Fruit fly (Drosophila melanogaster): ENCODE data around the gene CrebA.

The CrebA gene

dm6 chr3L:15508233-15508632 lies 27.0 kb upstream of the CrebA start, which contains the start of gene CG7841 (continued):
- TF ChIP-seq slp2 (GFP tag; optimal IDR thresholded peaks at IDR 0.05) (peak; percentile 92), shn (GFP tag; optimal IDR thresholded peaks at IDR 0.05) (peak; percentile 96), Opbp (GFP tag; IDR thresholded peaks at IDR 0.05; ENCODE audit: partially characterized antibody) (no peak), CG34376 (GFP tag; optimal IDR thresholded peaks at IDR 0.05) (peak; percentile 99), tll (GFP tag; optimal IDR thresholded peaks at IDR 0.05) (peak in 1 of 2 experiments; percentile 5), mld (GFP tag; IDR thresholded peaks at IDR 0.05; ENCODE audit: partially characterized antibody) (no peak), Hr3 (GFP tag; optimal IDR thresholded peaks at IDR 0.05) (peak; percentile 92), Kr (GFP tag; optimal IDR thresholded peaks at IDR 0.05) (peak; percentile 85), Rx (GFP tag; IDR thresholded peaks at IDR 0.05) (no peak; the same call in none of the 2 replicates), CG9215 (GFP tag; IDR thresholded peaks at IDR 0.05) (no peak), Blimp-1 (GFP tag; optimal IDR thresholded peaks at IDR 0.05) (peak; percentile 97), psq (GFP tag; optimal IDR thresholded peaks at IDR 0.05) (peak; percentile 72), Mad (GFP tag; optimal IDR thresholded peaks at IDR 0.05) (peak; percentile 97), Sry-δ (GFP tag; optimal IDR thresholded peaks at IDR 0.05) (peak; percentile 73), h (optimal IDR thresholded peaks at IDR 0.05) (no peak), Usf (GFP tag; optimal IDR thresholded peaks at IDR 0.05) (peak; percentile 93), Dp (GFP tag; optimal IDR thresholded peaks at IDR 0.05) (peak; percentile 87), CG7987 (GFP tag; optimal IDR thresholded peaks at IDR 0.05) (peak; percentile 97), jumu (GFP tag; optimal IDR thresholded peaks at IDR 0.05) (peak; percentile 96), maf-S (GFP tag; optimal IDR thresholded peaks at IDR 0.05) (peak; percentile 94), CG18619 (GFP tag; optimal IDR thresholded peaks at IDR 0.05) (peak; percentile 97), abd-A (tag; optimal IDR thresholded peaks at IDR 0.05) (peak; percentile 95), dysf (GFP tag; IDR thresholded peaks at IDR 0.05) (peak; percentile 96; the same call in 2 of the 3 replicates), bab2 (GFP tag; optimal IDR thresholded peaks at IDR 0.05) (peak; percentile 96), CG17912 (GFP tag; optimal IDR thresholded peaks at IDR 0.05) (peak; percentile 97), lilli (GFP tag; optimal IDR thresholded peaks at IDR 0.05) (peak; percentile 98), CG33213 (GFP tag; optimal IDR thresholded peaks at IDR 0.05) (peak; percentile 97), Neu2 (GFP tag; optimal IDR thresholded peaks at IDR 0.05; ENCODE audit: borderline replicate concordance) (peak; percentile 91), CG17802 (tag; optimal IDR thresholded peaks at IDR 0.05) (peak; percentile 85), usp (GFP tag; optimal IDR thresholded peaks at IDR 0.05) (no peak), HmgD (GFP tag; optimal IDR thresholded peaks at IDR 0.05) (peak; percentile 91), CG11723 (GFP tag; optimal IDR thresholded peaks at IDR 0.05) (peak; percentile 97), ci (GFP tag; IDR thresholded peaks at IDR 0.05) (peak; percentile 99), Doc3 (GFP tag; IDR thresholded peaks at IDR 0.05; ENCODE audit: partially characterized antibody) (no peak), peb (GFP tag; IDR thresholded peaks at IDR 0.05) (peak; percentile 79), CG14860 (GFP tag; IDR thresholded peaks at IDR 0.05; ENCODE audit: partially characterized antibody) (no peak), CG7963 (GFP tag; IDR thresholded peaks at IDR 0.05; ENCODE audit: partially characterized antibody) (no peak), CG6854 (GFP tag; optimal IDR thresholded peaks at IDR 0.05) (peak; percentile 99), CG2129 (GFP tag; IDR thresholded peaks at IDR 0.05; ENCODE audit: partially characterized antibody) (no peak), wor (GFP tag; IDR thresholded peaks at IDR 0.05) (peak; percentile 88), CG8290 (GFP tag; optimal IDR thresholded peaks at IDR 0.05) (peak; percentile 94), CG8290 (tag; optimal IDR thresholded peaks at IDR 0.05) (peak; percentile 94 to 96), slbo (GFP tag; IDR thresholded peaks at IDR 0.05) (peak; percentile 94), YL-1 (GFP tag; optimal IDR thresholded peaks at IDR 0.05) (peak; percentile 95), chn (GFP tag; optimal IDR thresholded peaks at IDR 0.05) (peak; percentile 97), CG10267 (tag; optimal IDR thresholded peaks at IDR 0.05) (peak; percentile 97), NC2β (GFP tag; optimal IDR thresholded peaks at IDR 0.05) (peak; percentile 98), Taf1 (GFP tag; IDR thresholded peaks at IDR 0.05) (peak; percentile 89; the same call in 1 of the 2 replicates), HmgZ (tag; optimal IDR thresholded peaks at IDR 0.05) (peak; percentile 99), CG32532 (GFP tag; IDR thresholded peaks at IDR 0.05) (peak; percentile 97), CG17328 (GFP tag; IDR thresholded peaks at IDR 0.05) (peak; percentile 98)

All from whole organism, embryonic.